Worm (Caenorhabditis elegans) whole organism, mixed stage, embryonic: Measurements from ENCODE around the gene ent-1.

Source experiments
- M03D4.4 ChIP-seq: sonication (generic microtip); optimal IDR thresholded peaks from 2 replicates; lab custom pipeline; 2017; ENCODE audit warnings: mild to moderate bottlenecking, missing genetic modification characterization, missing compliant biosample characterization
- bed-3 ChIP-seq: fragments of 200-800 bp; sonication (Bioruptor generic); optimal IDR thresholded peaks from 3 replicates; lab custom pipeline; 2018; ENCODE audit warnings: mild to moderate bottlenecking, missing genetic modification characterization, moderate library complexity, missing compliant biosample characterization
- blmp-1 ChIP-seq: fragments of 150-350 bp; optimal IDR thresholded peaks from 2 replicates; lab custom pipeline; 2014; ENCODE audit warnings: missing biosample characterization, missing genetic modification characterization
- ceh-39 ChIP-seq: fragments of 150-350 bp; optimal IDR thresholded peaks from 2 replicates; lab custom pipeline; 2014; ENCODE audit warnings: missing biosample characterization, missing genetic modification characterization
- ces-1 ChIP-seq: fragments of 150-350 bp; optimal IDR thresholded peaks from 2 replicates; lab custom pipeline; 2014; ENCODE audit warnings: missing biosample characterization, missing genetic modification reagents, missing genetic modification characterization
- cnd-1 ChIP-seq: fragments of 200-800 bp; sonication (Bioruptor generic); optimal IDR thresholded peaks from 2 replicates; lab custom pipeline; 2018; ENCODE audit warnings: mild to moderate bottlenecking, missing genetic modification characterization, missing compliant biosample characterization
- drap-1 ChIP-seq: fragments of 200-800 bp; sonication (Bioruptor generic); optimal IDR thresholded peaks from 3 replicates; lab custom pipeline; 2018; ENCODE audit warnings: mild to moderate bottlenecking, missing genetic modification characterization, missing compliant biosample characterization
- elt-1 ChIP-seq: sonication (generic microtip); optimal IDR thresholded peaks from 2 replicates; lab custom pipeline; 2017; ENCODE audit warnings: missing genetic modification characterization, mild to moderate bottlenecking, missing compliant biosample characterization, antibody characterized with exemption, moderate library complexity, borderline replicate concordance; ENCODE audit not compliant: insufficient read depth
- elt-3 ChIP-seq: fragments of 150-350 bp; optimal IDR thresholded peaks from 2 replicates; lab custom pipeline; 2014; ENCODE audit warnings: missing biosample characterization, missing genetic modification characterization
- flh-1 ChIP-seq: fragments of 200-800 bp; sonication (Bioruptor generic); optimal IDR thresholded peaks from 2 replicates; lab custom pipeline; 2018; ENCODE audit warnings: mild to moderate bottlenecking, missing genetic modification characterization, moderate library complexity, missing compliant biosample characterization
- ham-2 ChIP-seq: fragments of 200-800 bp; sonication (Bioruptor generic); optimal IDR thresholded peaks from 2 replicates; lab custom pipeline; 2018; ENCODE audit warnings: mild to moderate bottlenecking, missing genetic modification characterization, missing compliant biosample characterization
- lin-13 ChIP-seq: fragments of 150-350 bp; optimal IDR thresholded peaks from 2 replicates; lab custom pipeline; 2014; ENCODE audit warnings: missing biosample characterization, missing genetic modification characterization
- lsy-2 ChIP-seq: fragments of 150-350 bp; optimal IDR thresholded peaks from 2 replicates; lab custom pipeline; 2014; ENCODE audit warnings: missing biosample characterization, missing genetic modification characterization
- mab-5 ChIP-seq: fragments of 150-350 bp; optimal IDR thresholded peaks from 2 replicates; lab custom pipeline; 2014; ENCODE audit warnings: missing biosample characterization, missing genetic modification characterization
- mep-1 ChIP-seq: fragments of 150-350 bp; optimal IDR thresholded peaks from 2 replicates; lab custom pipeline; 2017; ENCODE audit warnings: missing biosample characterization, missing genetic modification reagents, missing genetic modification characterization, inconsistent platforms
- mls-2 ChIP-seq: sonication (generic microtip); optimal IDR thresholded peaks from 2 replicates; lab custom pipeline; 2016; ENCODE audit warnings: mild to moderate bottlenecking, missing genetic modification characterization, moderate library complexity, missing compliant biosample characterization
- nhr-12 ChIP-seq: fragments of 150-350 bp; optimal IDR thresholded peaks from 2 replicates; lab custom pipeline; 2014; ENCODE audit warnings: missing biosample characterization, missing genetic modification characterization
- nhr-2 ChIP-seq: fragments of 150-350 bp; optimal IDR thresholded peaks from 2 replicates; lab custom pipeline; 2014; ENCODE audit warnings: missing biosample characterization, missing genetic modification characterization
- nhr-237 ChIP-seq: fragments of 150-350 bp; optimal IDR thresholded peaks from 2 replicates; lab custom pipeline; 2014; ENCODE audit warnings: missing biosample characterization, missing genetic modification characterization
- nhr-28 ChIP-seq: fragments of 150-350 bp; optimal IDR thresholded peaks from 2 replicates; lab custom pipeline; 2014; ENCODE audit warnings: missing biosample characterization, missing genetic modification characterization
- nhr-76 ChIP-seq: sonication (generic microtip); optimal IDR thresholded peaks from 2 replicates; lab custom pipeline; 2017; ENCODE audit warnings: missing biosample characterization, missing genetic modification characterization
- pha-4 ChIP-seq: fragments of 150-350 bp; optimal IDR thresholded peaks from 2 replicates; lab custom pipeline; 2018; ENCODE audit warnings: missing biosample characterization, missing genetic modification reagents, missing genetic modification characterization
- snpc-4 ChIP-seq: fragments of 150-350 bp; optimal IDR thresholded peaks from 2 replicates; lab custom pipeline; 2014; ENCODE audit warnings: missing biosample characterization, missing genetic modification characterization
- sptf-1 ChIP-seq: sonication (generic microtip); optimal IDR thresholded peaks from 2 replicates; lab custom pipeline; 2017; ENCODE audit warnings: mild to moderate bottlenecking, missing genetic modification characterization, moderate library complexity, missing compliant biosample characterization
- tbx-8 ChIP-seq: fragments of 200-800 bp; sonication (Bioruptor generic); optimal IDR thresholded peaks from 2 replicates; lab custom pipeline; 2018; ENCODE audit warnings: mild to moderate bottlenecking, missing genetic modification characterization, moderate library complexity, missing compliant biosample characterization
- unc-120 ChIP-seq: sonication (generic microtip); optimal IDR thresholded peaks from 2 replicates; lab custom pipeline; 2017; ENCODE audit warnings: missing genetic modification characterization, missing compliant biosample characterization; ENCODE audit not compliant: poor library complexity, severe bottlenecking
- unc-39 ChIP-seq: fragments of 150-350 bp; optimal IDR thresholded peaks from 2 replicates; lab custom pipeline; 2014; ENCODE audit warnings: missing biosample characterization, missing genetic modification characterization
- unc-62 ChIP-seq: fragments of 150-350 bp; optimal IDR thresholded peaks from 2 replicates; lab custom pipeline; 2014; ENCODE audit warnings: missing biosample characterization, missing genetic modification reagents, missing genetic modification characterization
- zip-8 ChIP-seq: fragments of 150-350 bp; optimal IDR thresholded peaks from 2 replicates; lab custom pipeline; 2014; ENCODE audit warnings: missing biosample characterization, missing genetic modification characterization
- ztf-11 ChIP-seq: fragments of 150-350 bp; optimal IDR thresholded peaks from 2 replicates; lab custom pipeline; 2014; ENCODE audit warnings: missing biosample characterization, missing genetic modification characterization

ent-1 gene

DNA sequence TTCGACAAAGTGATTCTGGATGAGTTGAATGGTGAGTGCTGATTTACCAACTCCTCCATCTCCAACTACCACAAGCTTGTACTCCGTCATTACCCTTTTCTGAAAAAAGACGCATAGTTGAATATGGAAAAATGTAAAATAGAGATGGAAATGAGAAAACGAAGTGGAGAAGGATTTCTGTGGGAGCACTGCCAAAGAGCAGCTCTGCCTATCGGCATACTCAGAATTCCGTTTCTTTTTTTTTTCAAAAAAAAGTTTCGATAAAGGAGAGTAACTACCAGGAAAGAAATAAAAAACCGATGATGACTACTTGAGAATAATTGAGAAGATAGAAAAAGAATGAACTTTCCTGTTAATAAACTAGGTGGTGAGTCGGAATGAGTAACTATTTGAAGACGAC, 35.7 kb upstream of the ent-1 start, which contains the start of gene let-60:
Gene let-60, minus strand, starts transcription at position 101 of the 400 bp plus-strand sequence.
- TF ChIP-seq lin-13 (tag; lab: Kevin White, UChicago) = no peak
- TF ChIP-seq nhr-28 (tag; lab: Kevin White, UChicago) = no peak
- TF ChIP-seq drap-1 (GFP tag; lab: Kevin White, UChicago) = no peak
- no peak for TF ChIP-seq unc-39 (tag; lab: Kevin White, UChicago)
- no peak for TF ChIP-seq unc-62 (GFP tag; lab: Kevin White, UChicago)
- TF ChIP-seq unc-120 = no peak
- no peak for TF ChIP-seq nhr-237 (tag; lab: Kevin White, UChicago)
- no peak for TF ChIP-seq bed-3 (GFP tag; lab: Kevin White, UChicago)

DNA sequence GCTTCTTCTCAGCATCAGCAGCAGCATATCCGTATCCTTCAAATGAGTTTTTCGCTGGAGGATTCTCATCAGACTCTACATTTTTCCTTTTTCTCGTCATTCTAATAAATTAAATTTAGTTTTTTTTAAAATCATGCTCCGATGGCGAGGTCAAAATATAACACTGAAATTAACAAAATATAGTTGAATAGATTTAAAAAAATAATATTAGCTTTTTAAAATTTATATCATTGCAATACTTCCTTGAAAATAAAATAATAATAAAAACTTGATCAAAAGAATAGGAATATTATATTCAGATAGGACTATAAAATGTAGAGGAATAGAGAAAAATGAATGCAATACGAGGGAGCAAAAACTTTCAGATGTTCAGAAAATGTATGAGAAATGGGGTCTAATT, 32.7 kb upstream of the ent-1 start, which contains the start of gene ZK792.5:
Gene ZK792.5, minus strand, starts transcription at position 101 of the 400 bp plus-strand sequence.
- peak; percentile 2 for TF ChIP-seq bed-3 (GFP tag; lab: Kevin White, UChicago)
- no peak for TF ChIP-seq zip-8 (tag; lab: Kevin White, UChicago)

DNA sequence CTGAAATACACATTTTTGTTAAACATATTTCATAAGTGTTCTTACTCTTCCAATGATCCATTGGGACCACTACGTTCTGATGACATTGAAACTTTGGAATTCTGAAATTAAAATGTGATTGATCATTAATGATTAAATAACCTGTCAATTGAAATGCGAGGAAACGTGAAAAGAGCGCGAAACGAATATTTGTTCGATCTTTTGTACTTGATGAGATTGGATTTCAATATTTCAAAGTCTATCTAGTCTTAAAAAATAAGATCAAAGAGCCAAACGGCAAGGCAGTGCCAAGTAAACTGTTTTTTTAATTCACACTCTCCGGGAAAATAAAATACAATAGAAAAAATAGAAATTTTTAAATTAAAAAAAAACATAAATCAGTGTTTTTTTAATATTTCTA, 26.6 kb upstream of the ent-1 start, which contains the start of gene ZK792.4:
Gene ZK792.4, minus strand, starts transcription at position 101 of the 400 bp plus-strand sequence.
- TF ChIP-seq nhr-2 (no peak), zip-8 (tag; lab: Kevin White, UChicago) (no peak), ceh-39 (tag; lab: Kevin White, UChicago) (no peak), unc-62 (GFP tag; lab: Kevin White, UChicago) (no peak), ztf-11 (no peak), mep-1 (tag; lab: Kevin White, UChicago) (no peak), drap-1 (GFP tag; lab: Kevin White, UChicago) (no peak), nhr-76 (no peak), snpc-4 (no peak), sptf-1 (tag; lab: Kevin White, UChicago) (no peak), lin-13 (tag; lab: Kevin White, UChicago) (no peak), lsy-2 (no peak), bed-3 (GFP tag; lab: Kevin White, UChicago) (no peak), mls-2 (tag; lab: Kevin White, UChicago) (no peak)

DNA sequence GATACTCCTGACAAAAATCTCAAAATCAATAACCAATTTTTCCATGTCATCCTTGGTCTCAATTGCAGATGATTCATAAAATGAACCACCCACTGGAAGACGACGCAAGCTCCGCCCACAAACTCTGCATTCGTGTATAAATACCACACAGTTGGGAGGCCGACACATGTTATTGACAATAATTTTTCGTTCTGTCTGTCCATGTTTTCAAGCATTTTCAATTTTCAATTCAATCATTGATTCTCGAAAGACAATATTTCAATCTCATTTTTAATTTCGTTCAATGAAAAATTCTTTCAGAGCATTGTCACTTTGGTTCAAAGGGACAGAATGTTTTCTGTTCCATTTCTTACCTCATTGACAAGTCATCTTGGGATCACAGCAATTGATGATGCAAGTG, 20.8 kb upstream of the ent-1 start, which contains the start of gene inx-9:
Gene inx-9, plus strand, starts transcription at position 301 of the 400 bp plus-strand sequence.
- TF ChIP-seq M03D4.4 = no peak
- no peak for TF ChIP-seq lsy-2
- no peak for TF ChIP-seq snpc-4
- TF ChIP-seq nhr-76 = no peak
- no peak for TF ChIP-seq drap-1 (GFP tag; lab: Kevin White, UChicago)
- TF ChIP-seq ham-2 (GFP tag; lab: Kevin White, UChicago) = no peak
- no peak for TF ChIP-seq ceh-39 (tag; lab: Kevin White, UChicago)
- TF ChIP-seq mep-1 (tag; lab: Kevin White, UChicago) = no peak
- TF ChIP-seq blmp-1 = no peak
- TF ChIP-seq ztf-11 = no peak
- TF ChIP-seq cnd-1 = no peak
- TF ChIP-seq nhr-2 = no peak
- no peak for TF ChIP-seq nhr-237 (tag; lab: Kevin White, UChicago)
- no peak for TF ChIP-seq unc-120
- no peak for TF ChIP-seq pha-4 (tag; lab: Kevin White, UChicago)
- TF ChIP-seq lin-13 (tag; lab: Kevin White, UChicago) = no peak
- TF ChIP-seq nhr-12 (tag; lab: Kevin White, UChicago) = no peak
- no peak for TF ChIP-seq unc-39 (tag; lab: Kevin White, UChicago)
- TF ChIP-seq unc-62 (GFP tag; lab: Kevin White, UChicago) = no peak
- no peak for TF ChIP-seq elt-3 (tag; lab: Kevin White, UChicago)

DNA sequence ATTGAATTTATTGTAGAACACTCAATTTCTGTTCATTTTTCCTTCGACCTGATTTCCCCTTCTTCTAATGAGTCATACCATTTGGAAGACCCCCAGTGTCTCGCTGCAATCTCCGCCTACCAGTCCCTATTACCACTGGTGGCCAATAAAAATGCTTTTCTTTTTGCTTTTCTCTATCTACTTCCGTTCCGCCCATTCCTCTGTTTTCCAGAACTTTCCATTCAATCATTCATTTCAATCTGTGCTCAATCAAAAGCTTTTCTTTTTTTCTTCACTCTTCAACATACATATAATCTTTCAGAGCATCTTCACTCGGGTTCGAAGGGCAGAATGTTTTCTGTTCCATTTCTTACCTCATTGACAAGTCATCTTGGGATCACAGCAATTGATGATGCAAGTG, 18.3 kb upstream of the ent-1 start, which contains the start of gene inx-8:
Gene inx-8, plus strand, starts transcription at position 301 of the 400 bp plus-strand sequence.
- TF ChIP-seq M03D4.4 = no peak
- no peak for TF ChIP-seq drap-1 (GFP tag; lab: Kevin White, UChicago)
- no peak for TF ChIP-seq unc-62 (GFP tag; lab: Kevin White, UChicago)
- no peak for TF ChIP-seq pha-4 (tag; lab: Kevin White, UChicago)
- TF ChIP-seq ces-1 = no peak
- no peak for TF ChIP-seq tbx-8
- no peak for TF ChIP-seq elt-1 (tag; lab: Kevin White, UChicago)
- no peak for TF ChIP-seq flh-1

DNA sequence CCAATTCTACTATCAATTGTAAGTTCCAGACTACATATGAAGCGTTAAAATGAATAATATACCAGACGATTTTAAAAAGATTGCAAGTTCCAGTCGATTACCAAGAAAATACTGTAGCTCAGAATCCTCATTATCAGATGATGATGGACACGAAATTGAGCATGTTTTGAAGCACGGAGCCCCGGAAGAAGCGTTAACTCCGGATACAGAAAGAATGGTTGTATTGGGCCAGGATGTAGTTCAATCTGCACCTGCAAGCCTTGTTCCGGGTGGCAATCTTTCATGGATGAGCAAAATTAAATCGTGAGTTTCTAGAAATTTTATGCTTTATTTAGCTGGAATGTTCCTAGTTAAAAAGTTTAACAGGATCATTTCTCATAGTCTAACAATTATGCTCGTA, 12.7 kb upstream of the ent-1 start, which contains the start of gene atg-4.2:
Gene atg-4.2, plus strand, starts transcription at position 24 of the 400 bp plus-strand sequence.
- TF ChIP-seq mab-5 (tag; lab: Kevin White, UChicago) (no peak), elt-3 (tag; lab: Kevin White, UChicago) (no peak)
